Worm (Caenorhabditis elegans) whole organism, L4 larva: Measurements from ENCODE around the gene Y55F3BR.1.
A peak's percentile ranks its signal among the peaks of the same experiment; 100 is the strongest.

Experiments
- R02D3.7 ChIP-seq: fragments of 150-350 bp; sonication (generic microtip); optimal IDR thresholded peaks from 3 replicates; lab custom pipeline; 2014; ENCODE audit warnings: missing biosample characterization, missing genetic modification characterization
- ZK337.2 ChIP-seq: fragments of 200-800 bp; sonication (Bioruptor generic); IDR thresholded peaks from 2 replicates; pipeline ENCODE4 v1.3.6; 2022; ENCODE audit warnings: missing genetic modification reagents, missing genetic modification characterization, missing compliant biosample characterization
- ZK546.5 ChIP-seq, 2 experiments: sonication (generic microtip); optimal IDR thresholded peaks; 2 replicates each; lab custom pipeline; 2017; ENCODE audit warnings: missing biosample characterization in 2 of 2, missing genetic modification characterization in 2 of 2
- aha-1 ChIP-seq: fragments of 150-350 bp; peaks from one replicate; lab custom pipeline; 2014; ENCODE audit warnings: missing biosample characterization, missing genetic modification characterization
- arid-1 ChIP-seq: fragments of 200-800 bp; sonication (Bioruptor generic); conservative IDR thresholded peaks from 2 replicates; pipeline ENCODE4 v1.3.6; 2022; ENCODE audit warnings: missing genetic modification reagents, missing genetic modification characterization, missing compliant biosample characterization
- ceh-32 ChIP-seq: sonication (generic microtip); optimal IDR thresholded peaks from 2 replicates; lab custom pipeline; 2016; ENCODE audit warnings: mild to moderate bottlenecking, missing genetic modification characterization, missing compliant biosample characterization; ENCODE audit not compliant: poor library complexity
- ceh-44 ChIP-seq: fragments of 200-800 bp; sonication (Bioruptor generic); IDR thresholded peaks from 2 replicates; pipeline ENCODE4 v1.3.6; 2022; ENCODE audit warnings: missing genetic modification reagents, missing genetic modification characterization, missing compliant biosample characterization
- ceh-62 ChIP-seq: sonication (generic microtip); optimal IDR thresholded peaks from 2 replicates; lab custom pipeline; 2017; ENCODE audit warnings: missing biosample characterization, missing genetic modification characterization
- daf-16 ChIP-seq, 3 experiments: sonication (generic microtip); optimal IDR thresholded peaks; 2 replicates each; lab custom pipeline; 2016 to 2017; ENCODE audit warnings: missing genetic modification characterization in 3 of 3, missing genetic modification reagents in 3 of 3, mild to moderate bottlenecking in 2 of 3, missing compliant biosample characterization in 2 of 3, missing biosample characterization in 1 of 3, moderate library complexity in 1 of 3
- dmd-6 ChIP-seq: fragments of 200-800 bp; sonication (Bioruptor generic); IDR thresholded peaks from 2 replicates; pipeline ENCODE4 v1.3.6; 2022; ENCODE audit warnings: missing genetic modification reagents, missing genetic modification characterization, missing compliant biosample characterization
- egl-27 ChIP-seq: sonication (generic microtip); optimal IDR thresholded peaks from 3 replicates; lab custom pipeline; 2017; ENCODE audit warnings: missing biosample characterization, missing genetic modification reagents, missing genetic modification characterization
- hif-1 ChIP-seq, 2 experiments: sonication (generic microtip); optimal IDR thresholded peaks; 2 replicates each; lab custom pipeline; 2016 to 2017; ENCODE audit warnings: missing compliant biosample characterization in 2 of 2, missing genetic modification characterization in 2 of 2, missing genetic modification reagents in 2 of 2, missing genotype in 2 of 2, mild to moderate bottlenecking in 1 of 2
- hlh-11 ChIP-seq: fragments of 200-800 bp; sonication (Bioruptor generic); optimal IDR thresholded peaks from 2 replicates; lab custom pipeline; 2018; ENCODE audit warnings: mild to moderate bottlenecking, missing genetic modification characterization, missing compliant biosample characterization
- hlh-30 ChIP-seq: sonication (generic microtip); optimal IDR thresholded peaks from 2 replicates; lab custom pipeline; 2017; ENCODE audit warnings: antibody characterized with exemption, mild to moderate bottlenecking, missing genetic modification characterization, missing compliant biosample characterization; ENCODE audit not compliant: insufficient read depth
- lim-7 ChIP-seq: fragments of 200-800 bp; sonication (Bioruptor generic); IDR thresholded peaks from 2 replicates; pipeline ENCODE4 v1.3.6; 2022; ENCODE audit warnings: missing genetic modification characterization, missing compliant biosample characterization
- lin-38 ChIP-seq: fragments of 200-800 bp; sonication (Bioruptor generic); IDR thresholded peaks from 2 replicates; pipeline ENCODE4 v1.3.6; 2022; ENCODE audit warnings: missing genetic modification reagents, missing genetic modification characterization, missing compliant biosample characterization
- lsy-2 ChIP-seq, 2 experiments: fragments of 150-350 bp in 1 of 2; sonication (generic microtip) in 1 of 2; optimal IDR thresholded peaks; 2 replicates each; lab custom pipeline; 2014 to 2017; ENCODE audit warnings: missing biosample characterization in 2 of 2, missing genetic modification characterization in 2 of 2
- madf-9 ChIP-seq: fragments of 200-800 bp; sonication (Bioruptor generic); conservative IDR thresholded peaks from 2 replicates; pipeline ENCODE4 v1.3.6; 2022; ENCODE audit warnings: missing genetic modification reagents, missing genetic modification characterization, missing compliant biosample characterization
- mep-1 ChIP-seq: fragments of 150-350 bp; sonication (generic microtip); optimal IDR thresholded peaks from 3 replicates; lab custom pipeline; 2014; ENCODE audit warnings: missing biosample characterization, missing genetic modification characterization
- mes-2 ChIP-seq: sonication (generic microtip); optimal IDR thresholded peaks from 2 replicates; lab custom pipeline; 2016; ENCODE audit warnings: missing genotype, mild to moderate bottlenecking, missing genetic modification characterization, missing compliant biosample characterization; ENCODE audit not compliant: poor library complexity, severe bottlenecking
- mxl-2 ChIP-seq: fragments of 200-800 bp; sonication (Bioruptor generic); conservative IDR thresholded peaks from 2 replicates; pipeline ENCODE4 v1.3.6; 2022; ENCODE audit warnings: missing genetic modification reagents, missing genetic modification characterization, missing compliant biosample characterization
- mxl-3 ChIP-seq: fragments of 200-800 bp; sonication (Bioruptor generic); optimal IDR thresholded peaks from 2 replicates; lab custom pipeline; 2018; ENCODE audit warnings: mild to moderate bottlenecking, missing genetic modification characterization, missing compliant biosample characterization
- nhr-11 ChIP-seq: fragments of 150-350 bp; optimal IDR thresholded peaks from 2 replicates; lab custom pipeline; 2014; ENCODE audit warnings: missing biosample characterization, missing genetic modification characterization
- nhr-25 ChIP-seq: sonication (generic microtip); optimal IDR thresholded peaks from 2 replicates; lab custom pipeline; 2017; ENCODE audit warnings: missing genetic modification characterization, mild to moderate bottlenecking, missing compliant biosample characterization, antibody characterized with exemption, moderate library complexity, borderline replicate concordance; ENCODE audit not compliant: insufficient read depth
- nhr-6 ChIP-seq: fragments of 150-350 bp; optimal IDR thresholded peaks from 2 replicates; lab custom pipeline; 2014; ENCODE audit warnings: missing biosample characterization, missing genetic modification characterization
- nhr-76 ChIP-seq: fragments of 150-350 bp; optimal IDR thresholded peaks from 2 replicates; lab custom pipeline; 2014; ENCODE audit warnings: missing biosample characterization, missing genetic modification characterization
- nhr-77 ChIP-seq: fragments of 150-350 bp; optimal IDR thresholded peaks from 2 replicates; lab custom pipeline; 2014; ENCODE audit warnings: missing biosample characterization, missing genetic modification characterization
- pha-4 ChIP-seq, 2 experiments: fragments of 150-350 bp in 1 of 2; fragments of 200-800 bp in 1 of 2; sonication (Bioruptor generic) in 1 of 2; IDR thresholded peaks in 1 of 2; optimal IDR thresholded peaks in 1 of 2; 2 replicates each; pipeline versions ENCODE4 v1.3.6 to Lab custom; 2014 to 2022; ENCODE audit warnings: missing genetic modification characterization in 2 of 2, missing genetic modification reagents in 2 of 2, missing biosample characterization in 1 of 2, missing compliant biosample characterization in 1 of 2
- rbr-2 ChIP-seq: sonication (generic microtip); optimal IDR thresholded peaks from 2 replicates; lab custom pipeline; 2016; ENCODE audit warnings: missing genotype, missing genetic modification characterization, missing compliant biosample characterization
- saeg-2 ChIP-seq: fragments of 200-800 bp; sonication (Bioruptor generic); IDR thresholded peaks from 2 replicates; pipeline ENCODE4 v1.3.6; 2022; ENCODE audit warnings: missing genetic modification reagents, missing genetic modification characterization, missing compliant biosample characterization
- sdz-12 ChIP-seq: fragments of 200-800 bp; sonication (Bioruptor generic); optimal IDR thresholded peaks from 2 replicates; lab custom pipeline; 2018; ENCODE audit warnings: mild to moderate bottlenecking, missing genetic modification characterization, missing compliant biosample characterization
- set-16 ChIP-seq: fragments of 200-800 bp; sonication (Bioruptor generic); IDR thresholded peaks from 2 replicates; pipeline ENCODE4 v1.3.6; 2022; ENCODE audit warnings: missing genetic modification reagents, missing genetic modification characterization, missing compliant biosample characterization
- skn-1 ChIP-seq: fragments of 150-350 bp; optimal IDR thresholded peaks from 2 replicates; lab custom pipeline; 2014; ENCODE audit warnings: missing biosample characterization, missing genetic modification characterization
- snpc-4 ChIP-seq: fragments of 150-350 bp; optimal IDR thresholded peaks from 2 replicates; lab custom pipeline; 2014; ENCODE audit warnings: missing biosample characterization, missing genetic modification characterization
- spr-1 ChIP-seq: sonication (generic microtip); optimal IDR thresholded peaks from 2 replicates; lab custom pipeline; 2016; ENCODE audit warnings: mild to moderate bottlenecking, missing genetic modification characterization, missing compliant biosample characterization
- unc-62 ChIP-seq, 3 experiments: fragments of 150-350 bp in 1 of 3; sonication (generic microtip); optimal IDR thresholded peaks in 2 of 3; peaks in 1 of 3; 1 replicate in 1 of 3; 2 replicates in 2 of 3; lab custom pipeline; 2014 to 2017; ENCODE audit warnings: missing biosample characterization in 3 of 3, missing genetic modification characterization in 3 of 3, missing genetic modification reagents in 3 of 3, missing genotype in 1 of 3
- zfp-3 ChIP-seq: fragments of 200-800 bp; sonication (Bioruptor generic); conservative IDR thresholded peaks from 2 replicates; pipeline ENCODE4 v1.3.6; 2022; ENCODE audit warnings: missing genetic modification reagents, missing genetic modification characterization, missing compliant biosample characterization
- zip-2 ChIP-seq: fragments of 150-350 bp; optimal IDR thresholded peaks from 2 replicates; lab custom pipeline; 2014; ENCODE audit warnings: missing biosample characterization, missing genetic modification characterization

The Y55F3BR.1 gene

DNA sequence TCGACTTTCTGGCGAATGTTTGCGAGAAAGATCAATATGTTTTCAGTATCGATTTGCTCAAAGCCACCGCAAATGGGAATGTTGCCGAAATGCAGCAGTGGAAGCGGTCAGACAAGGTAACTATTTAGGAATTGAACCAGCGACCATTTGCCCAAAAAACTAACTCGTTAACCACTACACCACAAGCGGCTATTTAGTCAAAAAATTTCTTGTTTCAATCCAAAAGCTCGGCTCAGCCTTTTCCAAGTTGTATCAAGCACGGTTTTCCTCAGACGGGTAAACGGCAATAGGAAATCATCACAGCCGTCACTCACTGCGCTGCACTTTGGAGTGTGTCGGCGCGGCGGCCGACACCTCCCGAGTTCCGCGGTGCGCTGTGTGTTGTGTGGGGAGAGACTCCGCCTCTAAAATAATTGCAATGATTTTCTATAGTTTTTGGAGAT lies 7.7 kb upstream of the Y55F3BR.1 start (continued):
- TF ChIP-seq dmd-6 (GFP tag; lab: Robert Waterston, UW), result peak; percentile 57
- TF ChIP-seq skn-1 (tag; lab: Kevin White, UChicago), result no peak
- TF ChIP-seq madf-9 (GFP tag; lab: Robert Waterston, UW), result no peak; the same call in 1 of the 2 replicates
- peak; percentile 54; the same call in 1 of the 2 replicates for TF ChIP-seq pha-4 (GFP tag; IDR thresholded peaks at IDR 0.05; lab: Robert Waterston, UW)
- no peak for TF ChIP-seq pha-4 (tag; optimal IDR thresholded peaks at IDR 0.05; lab: Kevin White, UChicago)
- no peak for TF ChIP-seq zip-2 (tag; lab: Kevin White, UChicago)
- TF ChIP-seq spr-1, result peak; percentile 74
- peak; percentile 80 for TF ChIP-seq hlh-11
- TF ChIP-seq nhr-25 (tag; lab: Kevin White, UChicago), result peak; percentile 40
- no peak for TF ChIP-seq ceh-32 (tag; lab: Kevin White, UChicago)
- TF ChIP-seq nhr-77 (tag; lab: Kevin White, UChicago), result peak; percentile 2
- TF ChIP-seq lim-7 (GFP tag; lab: Robert Waterston, UW), result peak; percentile 82
- no peak for TF ChIP-seq nhr-11 (tag; lab: Kevin White, UChicago)
- peak; percentile 93 for TF ChIP-seq mep-1 (tag; lab: Kevin White, UChicago)
- peak; percentile 72 for TF ChIP-seq mxl-3 (GFP tag; lab: Kevin White, UChicago)
- TF ChIP-seq snpc-4, result peak; percentile 96
- peak; percentile 47; the same call in 1 of the 2 replicates for TF ChIP-seq ceh-44 (GFP tag; lab: Robert Waterston, UW)
- peak; percentile 48 for TF ChIP-seq nhr-6 (tag; lab: Kevin White, UChicago)
- TF ChIP-seq aha-1 (tag; lab: Kevin White, UChicago), result peak; percentile 95
- no peak for TF ChIP-seq ZK546.5 (tag; optimal IDR thresholded peaks at IDR 0.05; lab: Kevin White, UChicago)
- peak; percentile 36; the same call in 1 of the 2 replicates for TF ChIP-seq ZK337.2 (GFP tag; lab: Robert Waterston, UW)
- TF ChIP-seq zfp-3 (GFP tag; lab: Robert Waterston, UW), result 0 out of 2 replicates have a peak, but pooled peaks have one; percentile 36
- TF ChIP-seq mxl-2 (GFP tag; lab: Robert Waterston, UW), result no peak
- TF ChIP-seq egl-27, result no peak
- peak; percentile 69 for TF ChIP-seq rbr-2

DNA sequence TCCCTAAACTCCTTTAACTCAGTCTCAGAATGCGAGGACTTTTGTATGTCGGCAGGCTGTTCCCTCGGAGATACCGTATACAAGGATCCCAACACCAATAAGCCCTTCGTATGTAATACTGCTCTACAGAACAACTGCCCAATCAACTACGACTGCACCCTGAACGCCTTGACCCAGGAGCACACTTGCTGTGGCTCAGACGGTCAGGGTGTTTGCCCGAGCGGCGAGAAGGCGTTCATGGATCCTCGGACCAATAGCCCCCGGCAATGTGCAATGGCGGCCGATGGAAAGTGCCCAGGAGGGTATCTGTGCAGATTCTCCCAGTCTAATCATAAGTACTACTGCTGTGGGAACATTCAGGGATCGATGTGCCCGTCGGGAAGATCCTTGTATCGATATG lies 5.9 kb upstream of the Y55F3BR.1 start:
- TF ChIP-seq sdz-12 (no peak), set-16 (GFP tag; lab: Robert Waterston, UW) (peak; percentile 56; the same call in 1 of the 2 replicates)

DNA sequence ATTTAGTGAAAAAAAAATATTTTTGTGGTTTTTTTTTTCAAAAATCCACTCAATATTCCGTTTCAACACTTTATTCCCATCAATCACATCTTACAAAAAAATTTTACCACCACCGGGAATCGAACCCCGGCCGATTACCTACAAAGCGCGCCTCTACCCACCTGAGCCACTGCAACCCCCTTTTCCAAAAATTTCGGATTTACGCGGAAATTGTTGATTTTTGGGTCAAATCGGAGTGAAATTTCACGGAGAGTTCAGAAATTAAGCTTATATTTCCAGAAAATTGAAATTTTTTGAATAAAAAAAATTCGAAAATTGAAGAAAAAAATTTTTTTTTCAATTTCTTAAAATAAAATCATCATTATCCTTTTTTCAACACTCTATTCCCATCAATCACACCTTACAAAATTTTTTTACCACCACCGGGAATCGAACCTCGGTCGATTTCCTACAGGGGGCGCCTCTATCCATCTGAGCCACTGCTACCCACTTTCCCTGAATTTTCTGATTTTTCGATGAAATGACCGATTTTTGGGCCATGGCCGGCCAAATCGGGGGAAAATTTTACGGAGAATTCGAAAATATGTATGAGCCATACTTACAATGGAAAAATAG lies 1.3 kb upstream of the Y55F3BR.1 start:
- TF ChIP-seq lin-38 (GFP tag; lab: Robert Waterston, UW) (peak; percentile 30; the same call in 1 of the 2 replicates), arid-1 (GFP tag; lab: Robert Waterston, UW) (no peak)
- TF ChIP-seq, all 104 proteins: peak for 1

DNA sequence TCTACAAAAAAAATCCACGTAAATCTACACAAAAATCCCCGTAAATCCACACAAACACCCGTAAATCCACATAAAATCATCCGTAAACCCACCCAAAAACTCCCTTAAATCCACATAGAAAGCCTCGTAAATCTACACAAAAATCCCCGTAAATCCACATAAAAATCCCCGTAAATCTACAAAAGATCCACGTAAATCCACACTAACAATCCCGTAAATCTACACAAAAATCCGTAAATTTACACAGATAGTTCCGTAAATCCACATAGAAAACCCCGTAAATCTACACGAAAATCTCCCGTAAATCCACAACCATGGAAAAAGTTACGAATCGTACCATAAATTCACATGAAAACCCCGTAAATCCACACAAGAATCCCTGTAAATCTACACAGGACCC lies 4.0 kb downstream of the Y55F3BR.1 start:
- peak in 1 of 2 experiments; percentile 22 for TF ChIP-seq unc-62 (GFP tag; optimal IDR thresholded peaks at IDR 0.05 in 1 of 2; lab: Kevin White, UChicago)
- TF ChIP-seq unc-62 (tag; optimal IDR thresholded peaks at IDR 0.05; lab: Kevin White, UChicago), result no peak
- no peak for TF ChIP-seq ceh-44 (GFP tag; lab: Robert Waterston, UW)
- TF ChIP-seq, all 104 proteins: peak for 1

DNA sequence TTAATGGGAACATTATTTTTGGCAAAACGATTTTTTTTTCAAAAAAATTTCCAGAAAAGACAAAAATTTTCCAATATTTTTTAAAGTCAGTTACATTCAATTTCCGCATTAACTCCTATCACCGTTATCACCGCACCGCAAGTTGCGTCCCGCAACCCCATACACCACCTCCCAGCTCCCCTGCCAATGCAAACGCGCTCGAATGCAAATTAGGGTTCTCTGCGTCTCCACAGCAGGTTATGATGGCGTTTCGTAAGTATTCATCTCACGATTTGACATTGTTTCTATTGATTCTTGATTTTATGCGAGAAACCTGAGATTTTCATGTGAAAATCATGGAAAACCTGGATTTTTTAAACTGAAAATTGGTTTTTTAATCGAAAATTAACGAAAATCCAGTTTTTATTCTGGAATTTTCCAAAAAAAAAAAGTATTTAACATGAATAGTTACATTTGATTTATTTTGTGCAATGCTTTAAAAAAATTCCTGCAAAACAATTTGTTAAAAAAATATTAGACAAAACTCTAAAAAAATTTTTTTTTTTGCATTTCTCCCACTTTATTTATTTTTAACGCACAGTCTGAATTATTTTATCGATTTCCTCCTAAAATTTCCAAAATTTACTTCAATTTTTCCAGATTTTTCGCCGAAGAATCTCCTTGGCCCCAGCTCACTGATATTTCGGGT lies 10.3 kb downstream of the Y55F3BR.1 start, which contains the start of gene mak-2:
mak-2 (plus strand) TSS at position 638 of the 688 bp plus-strand sequence.
- TF ChIP-seq daf-16 (GFP tag; optimal IDR thresholded peaks at IDR 0.05; lab: Kevin White, UChicago), result no peak
- TF ChIP-seq daf-16 (tag; optimal IDR thresholded peaks at IDR 0.05; lab: Kevin White, UChicago), result peak; percentile 57
- no peak for TF ChIP-seq saeg-2 (GFP tag; lab: Robert Waterston, UW)
- TF ChIP-seq ceh-62 (tag; lab: Kevin White, UChicago), result no peak
- peak in 1 of 2 experiments; percentile 43 for TF ChIP-seq hif-1 (tag; optimal IDR thresholded peaks at IDR 0.05; lab: Kevin White, UChicago)
- no peak for TF ChIP-seq pha-4 (GFP tag; IDR thresholded peaks at IDR 0.05; lab: Robert Waterston, UW)
- peak; percentile 12 for TF ChIP-seq pha-4 (tag; optimal IDR thresholded peaks at IDR 0.05; lab: Kevin White, UChicago)
- peak; percentile 84 for TF ChIP-seq mes-2 (tag; lab: Kevin White, UChicago)
- peak; percentile 25 to 84 for TF ChIP-seq lsy-2 (tag; optimal IDR thresholded peaks at IDR 0.05; lab: Kevin White, UChicago)
- no peak for TF ChIP-seq R02D3.7 (tag; lab: Kevin White, UChicago)
- peak; percentile 75 for TF ChIP-seq hlh-30 (tag; lab: Kevin White, UChicago)
- TF ChIP-seq nhr-76 (tag; lab: Kevin White, UChicago), result no peak
- TF ChIP-seq unc-62 (GFP tag; optimal IDR thresholded peaks at IDR 0.05 in 1 of 2; lab: Kevin White, UChicago), result peak in 1 of 2 experiments; percentile 98
- no peak for TF ChIP-seq unc-62 (tag; optimal IDR thresholded peaks at IDR 0.05; lab: Kevin White, UChicago)
- peak; percentile 52 for TF ChIP-seq nhr-11 (tag; lab: Kevin White, UChicago)
- TF ChIP-seq lin-38 (GFP tag; lab: Robert Waterston, UW), result peak; percentile 96
- peak; percentile 68 for TF ChIP-seq rbr-2
